Worm (Caenorhabditis elegans): Measurements from ENCODE around the gene F09F9.3.

Gene F09F9.3

ce11 chrX:4143260-4144018, 22.6 kb upstream of the F09F9.3 start:
- TF ChIP-seq somi-1 (GFP tag; optimal IDR thresholded peaks at IDR 0.05) (peak; percentile 45), cebp-1 (GFP tag; IDR thresholded peaks at IDR 0.05) (no peak), cebp-1 (tag; optimal IDR thresholded peaks at IDR 0.05) (peak; percentile 33), mel-28 (tag; optimal IDR thresholded peaks at IDR 0.05; ENCODE audit: borderline replicate concordance) (no peak), F57C9.4 (tag; optimal IDR thresholded peaks at IDR 0.05) (no peak), ztf-26 (tag; optimal IDR thresholded peaks at IDR 0.05) (no peak), dox-1 (GFP tag; IDR thresholded peaks at IDR 0.05) (0 out of 2 replicates have a peak, but pooled peaks have one; percentile 25), unc-62 (GFP tag; optimal IDR thresholded peaks at IDR 0.05) (no peak)

ce11 chrX:4142648-4143259, 21.9 kb upstream of the F09F9.3 start:
- TF ChIP-seq ekl-4 (GFP tag; IDR thresholded peaks at IDR 0.05), result peak; percentile 62
- TF ChIP-seq ceh-100 (GFP tag; IDR thresholded peaks at IDR 0.05), result no peak
- peak in 1 of 2 experiments; percentile 34 for TF ChIP-seq let-607 (tag; optimal IDR thresholded peaks at IDR 0.05)
- TF ChIP-seq K12H6.12 (tag; optimal IDR thresholded peaks at IDR 0.05), result peak; percentile 14
- TF ChIP-seq K11D2.4 (GFP tag; IDR thresholded peaks at IDR 0.05), result peak; percentile 65
- no peak for TF ChIP-seq F10E7.11 (tag; optimal IDR thresholded peaks at IDR 0.05)
- peak; percentile 19 for TF ChIP-seq ama-1 (optimal IDR thresholded peaks at IDR 0.05)
- TF ChIP-seq ama-1 (GFP tag; optimal IDR thresholded peaks at IDR 0.05), result no peak
- TF ChIP-seq ZK185.1 (tag; optimal IDR thresholded peaks at IDR 0.05; ENCODE audit: poor library complexity, severe bottlenecking), result peak; percentile 16
- no peak for TF ChIP-seq B0261.1 (tag; optimal IDR thresholded peaks at IDR 0.05)
- peak; percentile 13 for TF ChIP-seq unc-62 (GFP tag; optimal IDR thresholded peaks at IDR 0.05)
- TF ChIP-seq nhr-80 (tag; optimal IDR thresholded peaks at IDR 0.05), result peak; percentile 48
- peak in 1 of 3 experiments; percentile 22 for TF ChIP-seq lin-35 (GFP tag; optimal IDR thresholded peaks at IDR 0.05)

ce11 chrX:4142202-4142601, 21.4 kb upstream of the F09F9.3 start:
- TF ChIP-seq madf-10 (tag; optimal IDR thresholded peaks at IDR 0.05), result peak; percentile 51
- TF ChIP-seq Y56A3A.18 (GFP tag; IDR thresholded peaks at IDR 0.05), result no peak
- TF ChIP-seq F33H1.4 (GFP tag; IDR thresholded peaks at IDR 0.05), result no peak
- no peak for TF ChIP-seq lag-1 (GFP tag; IDR thresholded peaks at IDR 0.05)
- TF ChIP-seq mxl-1 (tag; optimal IDR thresholded peaks at IDR 0.05), result peak; percentile 46
- no peak for TF ChIP-seq ztf-3 (GFP tag; optimal IDR thresholded peaks at IDR 0.05)
- TF ChIP-seq cebp-1 (GFP tag; IDR thresholded peaks at IDR 0.05), result peak; percentile 90
- TF ChIP-seq cebp-1 (tag; optimal IDR thresholded peaks at IDR 0.05), result peak; percentile 98
- TF ChIP-seq akir-1 (GFP tag; optimal IDR thresholded peaks at IDR 0.05), result peak; percentile 29
- TF ChIP-seq ztf-25 (GFP tag; IDR thresholded peaks at IDR 0.05), result no peak
- TF ChIP-seq nfya-2 (GFP tag; IDR thresholded peaks at IDR 0.05), result no peak
- TF ChIP-seq C17E4.6 (GFP tag; IDR thresholded peaks at IDR 0.05), result no peak
- no peak for TF ChIP-seq nhr-27 (tag; optimal IDR thresholded peaks at IDR 0.05)
- 0 out of 2 replicates have a peak, but pooled peaks have one; percentile 63 for TF ChIP-seq F37B4.10 (GFP tag; IDR thresholded peaks at IDR 0.05)
- TF ChIP-seq ccch-3 (GFP tag; optimal IDR thresholded peaks at IDR 0.05), result no peak
- peak; percentile 42; the same call in 1 of the 2 replicates for TF ChIP-seq Y53G8AR.9 (GFP tag; conservative IDR thresholded peaks at IDR 0.05)
- peak; percentile 87 for TF ChIP-seq let-526 (GFP tag; IDR thresholded peaks at IDR 0.05)
- TF ChIP-seq F22D6.2 (tag; optimal IDR thresholded peaks at IDR 0.05), result peak; percentile 18
- TF ChIP-seq K11D2.4 (GFP tag; IDR thresholded peaks at IDR 0.05), result peak; percentile 86
- peak; percentile 92 for TF ChIP-seq chd-7 (tag; optimal IDR thresholded peaks at IDR 0.05)
- TF ChIP-seq mcd-1 (GFP tag; IDR thresholded peaks at IDR 0.05), result peak; percentile 36; the same call in 1 of the 2 replicates
- TF ChIP-seq lsl-1 (GFP tag; optimal IDR thresholded peaks at IDR 0.05), result no peak
- no peak for TF ChIP-seq snpc-3.4 (tag; optimal IDR thresholded peaks at IDR 0.05)
- no peak for TF ChIP-seq lir-1 (GFP tag; conservative IDR thresholded peaks at IDR 0.05)
- no peak for TF ChIP-seq madf-6 (GFP tag; IDR thresholded peaks at IDR 0.05)
- no peak for TF ChIP-seq egl-18 (GFP tag; IDR thresholded peaks at IDR 0.05)
- no peak for TF ChIP-seq F52B5.7 (tag; optimal IDR thresholded peaks at IDR 0.05)
